Worm (Caenorhabditis elegans) whole organism, late embryonic: ENCODE results near the gene srxa-19.

ENCODE experiments used
- C08G9.2 ChIP-seq: sonication (generic microtip); optimal IDR thresholded peaks from 2 replicates; lab custom pipeline; 2016; ENCODE audit warnings: mild to moderate bottlenecking, missing genetic modification characterization, moderate library complexity, missing compliant biosample characterization
- C38D4.7 ChIP-seq: fragments of 200-800 bp; sonication (Bioruptor generic); optimal IDR thresholded peaks from 2 replicates; lab custom pipeline; 2018; ENCODE audit warnings: mild to moderate bottlenecking, missing genetic modification characterization, moderate library complexity, missing compliant biosample characterization
- K09A11.1 ChIP-seq: sonication (generic microtip); optimal IDR thresholded peaks from 2 replicates; lab custom pipeline; 2017; ENCODE audit warnings: antibody characterized with exemption, mild to moderate bottlenecking, missing genetic modification characterization, missing compliant biosample characterization; ENCODE audit not compliant: insufficient read depth
- T23F11.4 ChIP-seq: fragments of 200-800 bp; sonication (Bioruptor generic); optimal IDR thresholded peaks from 2 replicates; lab custom pipeline; 2018; ENCODE audit warnings: mild to moderate bottlenecking, missing genetic modification characterization, missing compliant biosample characterization
- ahr-1 ChIP-seq: sonication (generic microtip); optimal IDR thresholded peaks from 2 replicates; lab custom pipeline; 2016; ENCODE audit warnings: missing genetic modification characterization, missing compliant biosample characterization
- ceh-14 ChIP-seq: sonication (generic microtip); optimal IDR thresholded peaks from 2 replicates; lab custom pipeline; 2016; ENCODE audit warnings: missing genotype, missing genetic modification characterization, missing compliant biosample characterization
- ceh-18 ChIP-seq: sonication (generic microtip); optimal IDR thresholded peaks from 2 replicates; lab custom pipeline; 2016; ENCODE audit warnings: missing genetic modification characterization, missing compliant biosample characterization
- ceh-2 ChIP-seq: sonication (generic microtip); optimal IDR thresholded peaks from 2 replicates; lab custom pipeline; 2016; ENCODE audit warnings: missing genotype, missing genetic modification characterization, missing compliant biosample characterization
- ceh-22 ChIP-seq: sonication (generic microtip); optimal IDR thresholded peaks from 2 replicates; lab custom pipeline; 2017; ENCODE audit warnings: missing biosample characterization, missing genetic modification characterization
- ceh-30 ChIP-seq: fragments of 150-350 bp; optimal IDR thresholded peaks from 2 replicates; lab custom pipeline; 2014; ENCODE audit warnings: missing biosample characterization, missing genetic modification characterization
- ceh-31 ChIP-seq: sonication (generic microtip); optimal IDR thresholded peaks from 2 replicates; lab custom pipeline; 2016; ENCODE audit warnings: missing genetic modification characterization, missing compliant biosample characterization
- ceh-48 ChIP-seq: sonication (generic microtip); optimal IDR thresholded peaks from 2 replicates; lab custom pipeline; 2016; ENCODE audit warnings: missing genetic modification characterization, inconsistent platforms, missing compliant biosample characterization
- dve-1 ChIP-seq: sonication (generic microtip); optimal IDR thresholded peaks from 2 replicates; lab custom pipeline; 2017; ENCODE audit warnings: antibody characterized with exemption, mild to moderate bottlenecking, missing genetic modification characterization, missing compliant biosample characterization
- elt-2 ChIP-seq: sonication (generic microtip); optimal IDR thresholded peaks from 2 replicates; lab custom pipeline; 2016; ENCODE audit warnings: missing genetic modification reagents, missing genetic modification characterization, missing compliant biosample characterization
- eyg-1 ChIP-seq: sonication (generic microtip); optimal IDR thresholded peaks from 2 replicates; lab custom pipeline; 2016; ENCODE audit warnings: missing genotype, missing genetic modification characterization, missing compliant biosample characterization
- fkh-10 ChIP-seq: fragments of 150-350 bp; optimal IDR thresholded peaks from 2 replicates; lab custom pipeline; 2014; ENCODE audit warnings: missing biosample characterization, missing genetic modification reagents, missing genetic modification characterization
- fkh-6 ChIP-seq: sonication (generic microtip); optimal IDR thresholded peaks from 2 replicates; lab custom pipeline; 2016; ENCODE audit warnings: missing genetic modification characterization, missing compliant biosample characterization
- gmeb-2 ChIP-seq: sonication (generic microtip); optimal IDR thresholded peaks from 2 replicates; lab custom pipeline; 2016; ENCODE audit warnings: missing genetic modification characterization, inconsistent platforms, missing compliant biosample characterization
- hlh-15 ChIP-seq: sonication (generic microtip); optimal IDR thresholded peaks from 2 replicates; lab custom pipeline; 2016; ENCODE audit warnings: missing genetic modification characterization, missing compliant biosample characterization
- lim-6 ChIP-seq: sonication (generic microtip); optimal IDR thresholded peaks from 2 replicates; lab custom pipeline; 2016; ENCODE audit warnings: missing genetic modification characterization, missing compliant biosample characterization
- madf-2 ChIP-seq: sonication (generic microtip); optimal IDR thresholded peaks from 2 replicates; lab custom pipeline; 2017; ENCODE audit warnings: missing genetic modification characterization, missing compliant biosample characterization
- nfya-1 ChIP-seq: sonication (generic microtip); optimal IDR thresholded peaks from 2 replicates; lab custom pipeline; 2017; ENCODE audit warnings: missing genetic modification characterization, mild to moderate bottlenecking, missing compliant biosample characterization, antibody characterized with exemption, moderate library complexity
- nhr-232 ChIP-seq: sonication (generic microtip); optimal IDR thresholded peaks from 2 replicates; lab custom pipeline; 2016; ENCODE audit warnings: missing genetic modification characterization, missing compliant biosample characterization
- npax-4 ChIP-seq: sonication (generic microtip); optimal IDR thresholded peaks from 2 replicates; lab custom pipeline; 2016; ENCODE audit warnings: missing genetic modification characterization, missing compliant biosample characterization
- pag-3 ChIP-seq: sonication (generic microtip); optimal IDR thresholded peaks from 2 replicates; lab custom pipeline; 2016; ENCODE audit warnings: missing compliant biosample characterization, missing genetic modification characterization, borderline replicate concordance
- pat-9 ChIP-seq: fragments of 200-800 bp; sonication (Bioruptor generic); optimal IDR thresholded peaks from 2 replicates; lab custom pipeline; 2018; ENCODE audit warnings: mild to moderate bottlenecking, missing genetic modification characterization, moderate library complexity, missing compliant biosample characterization
- pax-1 ChIP-seq: fragments of 150-350 bp; optimal IDR thresholded peaks from 2 replicates; lab custom pipeline; 2014; ENCODE audit warnings: missing biosample characterization, missing genetic modification characterization
- pha-2 ChIP-seq: sonication (generic microtip); optimal IDR thresholded peaks from 2 replicates; lab custom pipeline; 2017; ENCODE audit warnings: mild to moderate bottlenecking, missing genetic modification characterization, missing compliant biosample characterization
- pha-4 ChIP-seq: fragments of 150-350 bp; optimal IDR thresholded peaks from 2 replicates; lab custom pipeline; 2018; ENCODE audit warnings: missing biosample characterization, missing genetic modification reagents, missing genetic modification characterization
- pqm-1 ChIP-seq: sonication (generic microtip); optimal IDR thresholded peaks from 2 replicates; lab custom pipeline; 2016; ENCODE audit warnings: missing genetic modification characterization, missing compliant biosample characterization
- pros-1 ChIP-seq: fragments of 150-350 bp; optimal IDR thresholded peaks from 2 replicates; lab custom pipeline; 2014; ENCODE audit warnings: missing biosample characterization, missing genetic modification reagents, missing genetic modification characterization
- ref-2 ChIP-seq: sonication (generic microtip); optimal IDR thresholded peaks from 2 replicates; lab custom pipeline; 2016; ENCODE audit warnings: missing genetic modification characterization, missing compliant biosample characterization
- sdc-2 ChIP-seq: sonication (generic microtip); optimal IDR thresholded peaks from 2 replicates; lab custom pipeline; 2016; ENCODE audit warnings: missing genotype, missing genetic modification characterization, missing compliant biosample characterization
- sox-2 ChIP-seq: fragments of 200-800 bp; sonication (Bioruptor generic); IDR thresholded peaks from 2 replicates; pipeline ENCODE4 v1.3.6; 2022; ENCODE audit warnings: missing genetic modification reagents, missing genetic modification characterization, missing compliant biosample characterization
- sox-4 ChIP-seq: sonication (generic microtip); optimal IDR thresholded peaks from 2 replicates; lab custom pipeline; 2017; ENCODE audit warnings: mild to moderate bottlenecking, missing genetic modification characterization, inconsistent platforms, missing compliant biosample characterization
- syd-9 ChIP-seq: sonication (generic microtip); optimal IDR thresholded peaks from 2 replicates; lab custom pipeline; 2016; ENCODE audit warnings: mild to moderate bottlenecking, missing genetic modification characterization, moderate library complexity, missing compliant biosample characterization
- tbx-2 ChIP-seq: sonication (generic microtip); optimal IDR thresholded peaks from 2 replicates; lab custom pipeline; 2016; ENCODE audit warnings: missing genetic modification characterization, missing compliant biosample characterization
- zip-5 ChIP-seq: sonication (generic microtip); optimal IDR thresholded peaks from 2 replicates; lab custom pipeline; 2016; ENCODE audit warnings: missing genetic modification characterization, missing compliant biosample characterization

Gene srxa-19

DNA sequence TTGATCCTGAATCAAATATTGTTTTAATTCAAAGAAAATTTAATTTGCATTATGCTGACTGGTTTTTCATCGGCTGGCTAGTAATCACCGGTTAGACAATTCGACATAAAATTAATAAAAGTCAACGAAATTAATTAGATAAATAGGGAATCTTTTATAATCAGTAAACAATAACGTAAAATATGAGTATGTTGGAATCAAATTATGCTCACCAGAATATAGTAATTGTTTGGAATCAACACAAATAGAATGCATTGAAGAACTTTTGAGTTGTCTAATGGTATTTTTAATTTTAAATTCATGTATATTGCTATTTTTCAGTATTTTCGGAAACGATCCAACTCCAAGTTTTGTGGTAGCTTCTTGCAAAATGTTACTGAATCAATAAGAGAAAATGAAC is 17.2 kb downstream of the srxa-19 start, which contains the start of gene C08B6.2:
TSS of gene C08B6.2 (plus strand) at position 301 of the 400 bp plus-strand sequence.
- TF ChIP-seq sox-4 (tag; lab: Kevin White, UChicago): no peak
- no peak for TF ChIP-seq pat-9 (tag; lab: Kevin White, UChicago)
- TF ChIP-seq ahr-1 (tag; lab: Kevin White, UChicago): no peak
- TF ChIP-seq pax-1 (tag; lab: Kevin White, UChicago): no peak
- no peak for TF ChIP-seq ceh-22 (tag; lab: Kevin White, UChicago)
- TF ChIP-seq fkh-6: no peak
- TF ChIP-seq pha-4 (tag; lab: Kevin White, UChicago): no peak
- no peak for TF ChIP-seq ref-2 (tag; lab: Kevin White, UChicago)
- TF ChIP-seq C08G9.2 (tag; lab: Kevin White, UChicago): no peak
- no peak for TF ChIP-seq hlh-15
- no peak for TF ChIP-seq ceh-30 (tag; lab: Kevin White, UChicago)
- no peak for TF ChIP-seq eyg-1 (tag; lab: Kevin White, UChicago)
- TF ChIP-seq lim-6 (tag; lab: Kevin White, UChicago): no peak
- no peak for TF ChIP-seq pha-2 (tag; lab: Kevin White, UChicago)
- TF ChIP-seq pag-3 (tag; lab: Kevin White, UChicago): no peak
- TF ChIP-seq madf-2 (tag; lab: Kevin White, UChicago): no peak
- TF ChIP-seq ceh-48 (tag; lab: Kevin White, UChicago): no peak
- no peak for TF ChIP-seq ceh-31 (tag; lab: Kevin White, UChicago)

DNA sequence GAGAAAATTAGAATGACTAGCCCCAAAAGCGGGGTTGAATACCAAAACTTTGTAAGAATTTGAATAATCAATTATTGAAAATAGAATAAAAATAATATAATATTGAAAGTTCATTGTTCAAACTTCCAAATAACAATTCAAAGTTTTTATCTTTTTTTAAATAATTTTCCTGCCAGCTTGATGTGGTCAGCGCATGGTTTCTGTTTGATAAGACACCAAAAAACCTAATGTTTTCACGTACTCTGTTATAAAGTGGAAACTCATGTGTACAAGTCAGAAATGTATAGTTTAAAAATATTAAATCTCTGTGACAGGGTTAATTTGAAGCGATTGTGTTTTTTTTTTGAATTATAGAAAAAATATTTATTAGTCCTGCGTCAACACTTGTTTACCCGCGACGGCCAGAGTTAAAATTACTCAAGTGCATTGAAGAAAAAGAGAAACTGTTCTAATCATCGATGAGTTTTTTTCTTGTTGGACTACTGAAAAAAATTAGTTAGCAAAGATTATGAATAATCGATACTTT is 17.7 kb downstream of the srxa-19 start, which contains the start of gene ugt-17:
TSS of gene ugt-17 (minus strand) at position 180 of the 526 bp plus-strand sequence.
- TF ChIP-seq nfya-1 (tag; lab: Kevin White, UChicago) (no peak), ceh-2 (tag; lab: Kevin White, UChicago) (no peak), T23F11.4 (GFP tag; lab: Kevin White, UChicago) (no peak), ceh-18 (tag; lab: Kevin White, UChicago) (no peak), ceh-48 (tag; lab: Kevin White, UChicago) (no peak), sox-2 (GFP tag; lab: Robert Waterston, UW) (no peak), sdc-2 (tag; lab: Kevin White, UChicago) (no peak), C38D4.7 (no peak), gmeb-2 (tag; lab: Kevin White, UChicago) (no peak), nhr-232 (tag; lab: Kevin White, UChicago) (no peak), C08G9.2 (tag; lab: Kevin White, UChicago) (no peak), pha-2 (tag; lab: Kevin White, UChicago) (no peak), zip-5 (no peak)

DNA sequence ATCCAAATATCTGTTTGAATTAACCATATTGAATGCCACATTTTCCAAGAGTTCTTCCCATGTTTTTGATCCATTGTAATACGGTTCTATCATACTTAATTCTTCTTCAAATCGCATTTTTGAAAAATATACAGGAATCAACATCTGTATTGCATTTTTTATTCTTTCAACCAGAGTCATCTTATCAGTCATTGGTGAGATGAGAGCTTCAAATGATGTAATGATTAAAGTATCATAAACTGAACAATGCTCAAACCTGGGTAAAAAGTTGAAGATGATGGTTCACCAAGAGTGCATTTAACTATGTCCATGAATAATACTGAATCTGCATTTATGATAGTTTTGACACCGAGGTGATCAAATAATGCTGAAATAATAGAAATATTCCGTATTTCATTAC is 18.8 kb downstream of the srxa-19 start:
- TF ChIP-seq ahr-1 (tag; lab: Kevin White, UChicago): no peak
- TF ChIP-seq K09A11.1 (tag; lab: Kevin White, UChicago): no peak
- TF ChIP-seq sdc-2 (tag; lab: Kevin White, UChicago): no peak
- no peak for TF ChIP-seq npax-4 (tag; lab: Kevin White, UChicago)
- no peak for TF ChIP-seq elt-2 (tag; lab: Kevin White, UChicago)
- no peak for TF ChIP-seq pqm-1
- no peak for TF ChIP-seq pax-1 (tag; lab: Kevin White, UChicago)
- TF ChIP-seq dve-1 (tag; lab: Kevin White, UChicago): no peak
- no peak for TF ChIP-seq ceh-14
- TF ChIP-seq pros-1 (tag; lab: Kevin White, UChicago): no peak
- no peak for TF ChIP-seq ceh-30 (tag; lab: Kevin White, UChicago)
- no peak for TF ChIP-seq ref-2 (tag; lab: Kevin White, UChicago)
- TF ChIP-seq nhr-232 (tag; lab: Kevin White, UChicago): no peak
- no peak for TF ChIP-seq syd-9 (tag; lab: Kevin White, UChicago)
- no peak for TF ChIP-seq tbx-2
- TF ChIP-seq fkh-10 (GFP tag; lab: Kevin White, UChicago): no peak
